Worm (Caenorhabditis elegans) whole organism, L1 larva: ENCODE measurements around the gene F56D6.11.
A peak's percentile ranks its signal among the peaks of the same experiment; 100 is the strongest.

ENCODE experiments used
- C16A3.4 ChIP-seq: fragments of 150-350 bp; optimal IDR thresholded peaks from 2 replicates; lab custom pipeline; 2014; ENCODE audit warnings: missing biosample characterization, missing genetic modification characterization
- blmp-1 ChIP-seq: fragments of 150-350 bp; optimal IDR thresholded peaks from 2 replicates; lab custom pipeline; 2014; ENCODE audit warnings: missing biosample characterization, missing genetic modification characterization
- ceh-8 ChIP-seq: fragments of 200-800 bp; sonication (Bioruptor generic); optimal IDR thresholded peaks from 2 replicates; lab custom pipeline; 2018; ENCODE audit warnings: mild to moderate bottlenecking, missing genetic modification characterization, moderate library complexity, missing compliant biosample characterization
- ceh-82 ChIP-seq, 3 experiments: fragments of 150-350 bp in 1 of 3; sonication (generic microtip) in 2 of 3; optimal IDR thresholded peaks; 2 replicates each; lab custom pipeline; 2014 to 2017; ENCODE audit warnings: missing biosample characterization in 3 of 3, missing genetic modification characterization in 3 of 3
- ceh-88 ChIP-seq: fragments of 200-800 bp; sonication (Bioruptor generic); IDR thresholded peaks from 2 replicates; pipeline ENCODE4 v1.3.6; 2022; ENCODE audit warnings: missing genetic modification characterization, missing compliant biosample characterization
- ceh-90 ChIP-seq: sonication (generic microtip); optimal IDR thresholded peaks from 2 replicates; lab custom pipeline; 2016; ENCODE audit warnings: missing genetic modification characterization, missing compliant biosample characterization
- dsc-1 ChIP-seq: sonication (generic microtip); optimal IDR thresholded peaks from 2 replicates; lab custom pipeline; 2016; ENCODE audit warnings: mild to moderate bottlenecking, missing genetic modification characterization, missing compliant biosample characterization
- efl-1 ChIP-seq, 4 experiments: fragments of 150-350 bp; optimal IDR thresholded peaks in 3 of 4; peaks in 1 of 4; 1 replicate in 1 of 4; 2 replicates in 3 of 4; lab custom pipeline; 2014; ENCODE audit warnings: missing biosample characterization in 2 of 4, missing genetic modification characterization in 2 of 4, missing genetic modification reagents in 2 of 4
- efl-3 ChIP-seq: fragments of 200-800 bp; sonication (Bioruptor generic); optimal IDR thresholded peaks from 2 replicates; lab custom pipeline; 2018; ENCODE audit warnings: mild to moderate bottlenecking, missing genetic modification characterization, missing compliant biosample characterization
- egl-13 ChIP-seq: sonication (generic microtip); optimal IDR thresholded peaks from 2 replicates; lab custom pipeline; 2016; ENCODE audit warnings: missing genotype, missing genetic modification reagents, missing genetic modification characterization, missing compliant biosample characterization
- egl-27 ChIP-seq, 2 experiments: fragments of 150-350 bp in 1 of 2; sonication (generic microtip); optimal IDR thresholded peaks; 3 replicates each; lab custom pipeline; 2017 to 2018; ENCODE audit warnings: missing biosample characterization in 2 of 2, missing genetic modification characterization in 2 of 2, missing genetic modification reagents in 2 of 2
- elt-2 ChIP-seq: sonication (generic microtip); optimal IDR thresholded peaks from 2 replicates; lab custom pipeline; 2016; ENCODE audit warnings: missing genetic modification characterization, mild to moderate bottlenecking, inconsistent platforms, missing compliant biosample characterization, missing genetic modification reagents
- fkh-4 ChIP-seq: sonication (generic microtip); optimal IDR thresholded peaks from 2 replicates; lab custom pipeline; 2016; ENCODE audit warnings: missing compliant biosample characterization, missing genetic modification characterization, borderline replicate concordance
- fos-1 ChIP-seq: fragments of 150-350 bp; optimal IDR thresholded peaks from 2 replicates; lab custom pipeline; 2014; ENCODE audit warnings: missing biosample characterization, missing genetic modification characterization
- hlh-17 ChIP-seq: fragments of 200-800 bp; sonication (Bioruptor generic); optimal IDR thresholded peaks from 2 replicates; lab custom pipeline; 2018; ENCODE audit warnings: missing genetic modification characterization, mild to moderate bottlenecking, missing compliant biosample characterization, moderate library complexity, borderline replicate concordance
- hpl-2 ChIP-seq: fragments of 150-350 bp; optimal IDR thresholded peaks from 2 replicates; lab custom pipeline; 2014; ENCODE audit warnings: missing biosample characterization, missing genetic modification reagents, missing genetic modification characterization
- irx-1 ChIP-seq: sonication (generic microtip); optimal IDR thresholded peaks from 2 replicates; lab custom pipeline; 2016; ENCODE audit warnings: missing genetic modification characterization, missing compliant biosample characterization
- jun-1 ChIP-seq: fragments of 150-350 bp; optimal IDR thresholded peaks from 2 replicates; lab custom pipeline; 2014; ENCODE audit warnings: missing biosample characterization, missing genetic modification reagents, missing genetic modification characterization
- lin-15B ChIP-seq: fragments of 150-350 bp; sonication (generic microtip); optimal IDR thresholded peaks from 3 replicates; lab custom pipeline; 2014; ENCODE audit warnings: missing biosample characterization, missing genetic modification characterization
- lin-35 ChIP-seq, 2 experiments: fragments of 150-350 bp; optimal IDR thresholded peaks; 2 replicates each; lab custom pipeline; 2014; ENCODE audit warnings: missing biosample characterization in 2 of 2, missing genetic modification characterization in 2 of 2, missing genetic modification reagents in 2 of 2
- lsy-2 ChIP-seq, 2 experiments: fragments of 150-350 bp; optimal IDR thresholded peaks; 2 replicates each; lab custom pipeline; 2014; ENCODE audit warnings: missing biosample characterization in 2 of 2, missing genetic modification characterization in 2 of 2
- mef-2 ChIP-seq: fragments of 150-350 bp; optimal IDR thresholded peaks from 2 replicates; lab custom pipeline; 2014; ENCODE audit warnings: missing biosample characterization, missing genetic modification characterization
- nhr-12 ChIP-seq: sonication (generic microtip); optimal IDR thresholded peaks from 2 replicates; lab custom pipeline; 2017; ENCODE audit warnings: missing biosample characterization, missing genetic modification characterization
- nhr-20 ChIP-seq: sonication (generic microtip); optimal IDR thresholded peaks from 2 replicates; lab custom pipeline; 2016; ENCODE audit warnings: mild to moderate bottlenecking, missing genetic modification characterization, missing compliant biosample characterization
- nhr-77 ChIP-seq: fragments of 150-350 bp; optimal IDR thresholded peaks from 2 replicates; lab custom pipeline; 2014; ENCODE audit warnings: missing biosample characterization, missing genetic modification characterization
- nhr-84 ChIP-seq: sonication (generic microtip); optimal IDR thresholded peaks from 2 replicates; lab custom pipeline; 2017; ENCODE audit warnings: missing biosample characterization, missing genetic modification characterization
- nhr-90 ChIP-seq: sonication (generic microtip); optimal IDR thresholded peaks from 2 replicates; lab custom pipeline; 2016; ENCODE audit warnings: mild to moderate bottlenecking, missing genetic modification characterization, missing compliant biosample characterization; ENCODE audit not compliant: poor library complexity
- pax-3 ChIP-seq: fragments of 200-800 bp; sonication (Bioruptor generic); optimal IDR thresholded peaks from 2 replicates; lab custom pipeline; 2018; ENCODE audit warnings: mild to moderate bottlenecking, missing genetic modification characterization, moderate library complexity, missing compliant biosample characterization
- pqm-1 ChIP-seq: sonication (generic microtip); optimal IDR thresholded peaks from 3 replicates; lab custom pipeline; 2017; ENCODE audit warnings: missing biosample characterization, missing genetic modification characterization
- sox-4 ChIP-seq: sonication (generic microtip); optimal IDR thresholded peaks from 2 replicates; lab custom pipeline; 2016; ENCODE audit warnings: missing genetic modification characterization, missing compliant biosample characterization
- tlp-1 ChIP-seq: fragments of 150-350 bp; optimal IDR thresholded peaks from 2 replicates; lab custom pipeline; 2014; ENCODE audit warnings: missing biosample characterization, missing genetic modification characterization

Gene F56D6.11

ce11 chrIV:3902955-3903354 is 3.3 kb downstream of the F56D6.11 start, which contains the start of gene F56D6.6 (continued):
- no peak for TF ChIP-seq efl-3

- TF ChIP-seq hpl-2 (GFP tag; lab: Kevin White, UChicago) (peak; percentile 5), egl-27 (tag; optimal IDR thresholded peaks at IDR 0.05; lab: Kevin White, UChicago) (peak in 1 of 2 experiments; percentile 23), ceh-82 (tag; optimal IDR thresholded peaks at IDR 0.05; lab: Kevin White, UChicago) (no peak), nhr-20 (tag; lab: Kevin White, UChicago) (peak; percentile 32), egl-13 (peak; percentile 43), efl-3 (no peak), C16A3.4 (tag; lab: Kevin White, UChicago) (no peak), dsc-1 (tag; lab: Kevin White, UChicago) (no peak), hlh-17 (no peak), lin-35 (GFP tag; optimal IDR thresholded peaks at IDR 0.05; lab: Kevin White, UChicago) (peak in 1 of 2 experiments; percentile 56), pqm-1 (peak; percentile 100), mef-2 (tag; lab: Kevin White, UChicago) (no peak), lsy-2 (tag; optimal IDR thresholded peaks at IDR 0.05; lab: Kevin White, UChicago) (peak in 1 of 2 experiments; percentile 61), sox-4 (no peak), elt-2 (tag; lab: Kevin White, UChicago) (peak; percentile 100), irx-1 (tag; lab: Kevin White, UChicago) (no peak), lin-15B (tag; lab: Kevin White, UChicago) (no peak), nhr-12 (no peak), jun-1 (tag; lab: Kevin White, UChicago) (peak; percentile 97), efl-1 (optimal IDR thresholded peaks at IDR 0.05; lab: Kevin White, UChicago) (no peak), efl-1 (GFP tag; optimal IDR thresholded peaks at IDR 0.05 in 1 of 2; lab: Kevin White, UChicago) (peak in 1 of 2 experiments; percentile 78), nhr-90 (peak; percentile 40), pax-3 (tag; lab: Kevin White, UChicago) (peak; percentile 68), tlp-1 (tag; lab: Kevin White, UChicago) (peak; percentile 92)
Observed at ce11 chrIV:3899719-3900554, 6.4 kb downstream of the F56D6.11 start, which contains the start of gene srz-62. Gene srz-62, plus strand, starts transcription at chrIV:3900504.

ce11 chrIV:3894770-3895169 is 11.5 kb downstream of the F56D6.11 start, which contains the start of gene dct-8:
Gene dct-8, plus strand, starts transcription at chrIV:3895070.
- TF ChIP-seq ceh-8 (GFP tag; lab: Kevin White, UChicago) (no peak), nhr-84 (no peak), fos-1 (tag; lab: Kevin White, UChicago) (no peak), blmp-1 (tag; lab: Kevin White, UChicago) (peak; percentile 40)

ce11 chrIV:3894004-3894480 is 12.3 kb downstream of the F56D6.11 start, which contains the start of gene F56D6.8:
Gene F56D6.8, minus strand, starts transcription at chrIV:3894430.
- TF ChIP-seq fkh-4 (tag; lab: Kevin White, UChicago) (peak; percentile 45), pax-3 (tag; lab: Kevin White, UChicago) (no peak), efl-1 (optimal IDR thresholded peaks at IDR 0.05; lab: Kevin White, UChicago) (no peak), efl-1 (GFP tag; optimal IDR thresholded peaks at IDR 0.05 in 1 of 2; lab: Kevin White, UChicago) (peak in 1 of 2 experiments; percentile 67), nhr-77 (tag; lab: Kevin White, UChicago) (no peak), dsc-1 (tag; lab: Kevin White, UChicago) (peak; percentile 75)

ce11 chrIV:3892027-3892426 is 14.3 kb downstream of the F56D6.11 start, which contains the start of gene F56D6.9:
Gene F56D6.9, plus strand, starts transcription at chrIV:3892327.
- TF ChIP-seq ceh-88 (GFP tag; lab: Robert Waterston, UW) (no peak), sox-4 (no peak), ceh-90 (tag; lab: Kevin White, UChicago) (no peak)
